Worm (Caenorhabditis elegans) whole organism, L3 larva: Measurements from ENCODE around the gene T01E8.8.

Experiments
- R02D3.7 ChIP-seq: fragments of 150-350 bp; optimal IDR thresholded peaks from 2 replicates; lab custom pipeline; 2014; ENCODE audit warnings: missing biosample characterization, missing genetic modification characterization
- ZK546.5 ChIP-seq: sonication (generic microtip); optimal IDR thresholded peaks from 2 replicates; lab custom pipeline; 2017; ENCODE audit warnings: missing biosample characterization, missing genetic modification characterization
- ama-1 ChIP-seq: fragments of 150-350 bp; optimal IDR thresholded peaks from 2 replicates; lab custom pipeline; 2018
- ceh-16 ChIP-seq: sonication (generic microtip); optimal IDR thresholded peaks from 2 replicates; lab custom pipeline; 2017; ENCODE audit warnings: missing biosample characterization, missing genetic modification characterization
- ceh-28 ChIP-seq: fragments of 150-350 bp; optimal IDR thresholded peaks from 2 replicates; lab custom pipeline; 2014; ENCODE audit warnings: missing biosample characterization, missing genetic modification reagents, missing genetic modification characterization
- daf-12 ChIP-seq: fragments of 150-350 bp; optimal IDR thresholded peaks from 2 replicates; lab custom pipeline; 2014; ENCODE audit warnings: missing biosample characterization, missing genetic modification reagents, missing genetic modification characterization
- egl-5 ChIP-seq: fragments of 150-350 bp; optimal IDR thresholded peaks from 2 replicates; lab custom pipeline; 2017; ENCODE audit warnings: missing biosample characterization, missing genetic modification reagents, missing genetic modification characterization, inconsistent platforms
- elt-2 ChIP-seq: sonication (generic microtip); optimal IDR thresholded peaks from 2 replicates; lab custom pipeline; 2016; ENCODE audit warnings: missing genetic modification reagents, mild to moderate bottlenecking, missing genetic modification characterization, missing compliant biosample characterization
- elt-3 ChIP-seq, 3 experiments: fragments of 150-350 bp in 1 of 3; sonication (generic microtip) in 2 of 3; optimal IDR thresholded peaks; 2 replicates in 2 of 3; 4 replicates in 1 of 3; lab custom pipeline; 2014 to 2017; ENCODE audit warnings: missing biosample characterization in 3 of 3, missing genetic modification characterization in 3 of 3
- fkh-10 ChIP-seq: sonication (generic microtip); optimal IDR thresholded peaks from 2 replicates; lab custom pipeline; 2017; ENCODE audit warnings: missing biosample characterization, missing genetic modification reagents, missing genetic modification characterization
- fkh-2 ChIP-seq: fragments of 150-350 bp; optimal IDR thresholded peaks from 2 replicates; lab custom pipeline; 2014; ENCODE audit warnings: missing biosample characterization, missing genetic modification reagents, missing genetic modification characterization
- hmg-11 ChIP-seq: sonication (generic microtip); optimal IDR thresholded peaks from 2 replicates; lab custom pipeline; 2016; ENCODE audit warnings: missing genetic modification characterization, missing compliant biosample characterization
- lin-15B ChIP-seq: fragments of 150-350 bp; optimal IDR thresholded peaks from 2 replicates; lab custom pipeline; 2014; ENCODE audit warnings: missing biosample characterization, missing genetic modification characterization
- mml-1 ChIP-seq: fragments of 150-350 bp; sonication (generic microtip); optimal IDR thresholded peaks from 3 replicates; lab custom pipeline; 2014; ENCODE audit warnings: missing biosample characterization, missing genetic modification characterization
- nhr-11 ChIP-seq: fragments of 150-350 bp; optimal IDR thresholded peaks from 2 replicates; lab custom pipeline; 2014; ENCODE audit warnings: missing biosample characterization, missing genetic modification characterization
- nhr-12 ChIP-seq: fragments of 150-350 bp; optimal IDR thresholded peaks from 2 replicates; lab custom pipeline; 2014; ENCODE audit warnings: missing biosample characterization, missing genetic modification characterization
- nhr-23 ChIP-seq: fragments of 150-350 bp; optimal IDR thresholded peaks from 2 replicates; lab custom pipeline; 2014; ENCODE audit warnings: missing biosample characterization, missing genetic modification reagents, missing genetic modification characterization
- nhr-25 ChIP-seq: sonication (generic microtip); optimal IDR thresholded peaks from 2 replicates; lab custom pipeline; 2017; ENCODE audit warnings: missing biosample characterization, missing genetic modification characterization
- nhr-43 ChIP-seq: sonication (generic microtip); optimal IDR thresholded peaks from 2 replicates; lab custom pipeline; 2016; ENCODE audit warnings: mild to moderate bottlenecking, missing genetic modification characterization, missing compliant biosample characterization; ENCODE audit not compliant: poor library complexity, severe bottlenecking
- nhr-67 ChIP-seq: fragments of 150-350 bp; optimal IDR thresholded peaks from 2 replicates; lab custom pipeline; 2014; ENCODE audit warnings: missing biosample characterization, missing genetic modification characterization
- pha-4 ChIP-seq: fragments of 150-350 bp; optimal IDR thresholded peaks from 2 replicates; lab custom pipeline; 2014; ENCODE audit warnings: missing biosample characterization, missing genetic modification reagents, missing genetic modification characterization
- pqm-1 ChIP-seq: fragments of 150-350 bp; optimal IDR thresholded peaks from 2 replicates; lab custom pipeline; 2017; ENCODE audit warnings: missing biosample characterization, missing genetic modification characterization, inconsistent platforms
- sea-2 ChIP-seq: fragments of 150-350 bp; sonication (generic microtip); optimal IDR thresholded peaks from 4 replicates; lab custom pipeline; 2014; ENCODE audit warnings: missing biosample characterization, missing genetic modification reagents, missing genetic modification characterization
- skn-1 ChIP-seq: fragments of 150-350 bp; optimal IDR thresholded peaks from 2 replicates; lab custom pipeline; 2014; ENCODE audit warnings: missing biosample characterization, missing genetic modification characterization
- snpc-4 ChIP-seq: fragments of 150-350 bp; optimal IDR thresholded peaks from 2 replicates; lab custom pipeline; 2014; ENCODE audit warnings: missing biosample characterization, missing genetic modification characterization
- tbx-2 ChIP-seq: sonication (generic microtip); optimal IDR thresholded peaks from 2 replicates; lab custom pipeline; 2016; ENCODE audit warnings: mild to moderate bottlenecking, missing genetic modification characterization, missing compliant biosample characterization
- unc-62 ChIP-seq: fragments of 150-350 bp; sonication (generic microtip); optimal IDR thresholded peaks from 4 replicates; lab custom pipeline; 2014; ENCODE audit warnings: missing biosample characterization, missing genetic modification reagents, missing genetic modification characterization
- zag-1 ChIP-seq: fragments of 150-350 bp; optimal IDR thresholded peaks from 2 replicates; lab custom pipeline; 2014; ENCODE audit warnings: missing biosample characterization, missing genetic modification characterization
- ztf-11 ChIP-seq: fragments of 150-350 bp; optimal IDR thresholded peaks from 2 replicates; lab custom pipeline; 2014; ENCODE audit warnings: missing biosample characterization, missing genetic modification characterization

The T01E8.8 gene

DNA sequence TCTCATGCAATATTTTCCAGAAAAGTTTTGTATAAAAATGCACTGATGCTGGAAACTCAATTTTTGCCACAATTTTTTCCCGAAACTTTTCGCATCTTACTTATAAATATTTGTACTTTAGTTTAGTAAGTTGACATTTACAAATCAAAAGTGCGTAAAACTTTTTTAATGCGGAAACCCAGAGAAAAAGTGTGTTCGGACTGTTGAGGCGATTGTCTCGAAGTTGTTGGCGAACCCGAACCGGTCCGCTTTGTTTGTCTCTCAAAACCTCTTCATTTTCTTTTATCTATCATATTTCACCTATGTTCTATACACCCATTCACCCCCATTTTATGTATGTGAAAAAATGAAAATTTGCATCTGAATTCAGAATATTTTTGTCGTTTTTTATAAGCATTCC lies 10.4 kb upstream of the T01E8.8 start:
- TF ChIP-seq fkh-2 (tag; lab: Kevin White, UChicago) (no peak), zag-1 (tag; lab: Kevin White, UChicago) (no peak), nhr-23 (tag; lab: Kevin White, UChicago) (peak; percentile 43), nhr-25 (peak; percentile 64), unc-62 (no peak), pha-4 (peak; percentile 62), elt-3 (tag; optimal IDR thresholded peaks at IDR 0.05; lab: Kevin White, UChicago) (no peak), nhr-43 (tag; lab: Kevin White, UChicago) (peak; percentile 3), lin-15B (tag; lab: Kevin White, UChicago) (no peak)

DNA sequence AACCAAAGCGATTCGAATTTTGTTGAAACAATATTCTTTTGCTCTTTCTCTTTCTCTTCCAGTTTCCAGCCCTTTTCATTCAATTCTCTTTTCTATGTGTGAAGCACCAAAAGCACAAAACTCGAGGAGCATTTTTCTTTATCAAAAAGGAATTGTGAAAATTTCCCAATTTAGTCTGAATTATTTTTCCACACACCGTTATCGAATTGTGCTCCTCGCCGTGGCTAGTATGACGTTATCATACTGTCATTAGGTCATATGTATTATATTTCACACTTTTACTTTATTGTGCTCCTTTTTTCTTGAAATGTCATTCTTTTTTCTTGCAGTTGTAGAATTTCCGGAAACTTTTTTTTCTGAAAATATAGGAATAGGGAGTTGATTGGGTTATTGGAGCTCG lies 9.4 kb upstream of the T01E8.8 start:
- TF ChIP-seq ama-1 (no peak), pha-4 (peak; percentile 35), pqm-1 (peak; percentile 76), nhr-43 (tag; lab: Kevin White, UChicago) (no peak), daf-12 (tag; lab: Kevin White, UChicago) (no peak), elt-2 (tag; lab: Kevin White, UChicago) (peak; percentile 83)

DNA sequence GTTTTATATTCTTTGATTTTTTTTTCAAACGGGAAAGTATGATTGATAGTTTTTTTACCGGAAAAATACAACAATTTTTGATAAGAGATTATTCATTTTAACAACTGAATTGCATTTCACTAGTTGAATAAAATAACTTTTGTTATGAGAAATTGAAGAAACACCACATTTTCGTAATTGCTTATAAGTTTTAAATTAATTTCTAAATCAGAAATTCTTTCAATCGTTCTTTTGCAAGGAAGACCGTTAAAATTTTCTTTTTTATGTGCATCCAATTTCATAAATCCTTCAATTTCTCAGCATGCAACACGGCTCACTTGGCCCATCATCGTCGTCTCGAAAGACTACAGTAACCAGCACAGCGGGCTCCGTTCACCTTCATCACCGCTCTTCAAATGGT lies 8.5 kb upstream of the T01E8.8 start, which contains the start of gene plc-3:
TSS of gene plc-3 (plus strand) at position 301 of the 400 bp plus-strand sequence.
- no peak for TF ChIP-seq egl-5 (tag; lab: Kevin White, UChicago)
- TF ChIP-seq ZK546.5 (tag; lab: Kevin White, UChicago), result no peak

DNA sequence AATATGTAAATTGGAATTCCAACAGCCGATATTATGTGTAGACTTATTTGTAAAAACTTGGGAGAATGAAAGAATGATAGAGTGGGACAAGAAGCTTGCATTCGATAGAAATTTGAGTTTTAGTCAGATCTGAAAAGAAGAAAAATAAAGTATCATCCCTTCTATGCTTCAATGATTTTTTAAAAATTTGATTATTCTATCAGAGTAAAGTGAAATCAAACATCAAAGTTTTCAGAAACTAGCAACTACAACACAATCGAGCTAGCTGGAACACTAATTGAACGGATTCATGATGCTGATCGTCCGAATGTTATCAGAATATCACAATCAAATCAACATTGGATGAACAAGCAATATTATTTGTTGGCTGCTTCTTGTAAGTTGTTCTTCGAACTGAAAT lies 4.0 kb upstream of the T01E8.8 start, which contains the start of gene srh-135:
TSS of gene srh-135 (minus strand) at position 101 of the 400 bp plus-strand sequence.
- TF ChIP-seq nhr-67 (tag; lab: Kevin White, UChicago) (no peak), ztf-11 (no peak), sea-2 (no peak), elt-2 (tag; lab: Kevin White, UChicago) (no peak), hmg-11 (tag; lab: Kevin White, UChicago) (no peak), nhr-25 (no peak), snpc-4 (tag; lab: Kevin White, UChicago) (no peak)
- TF ChIP-seq, all 47 proteins: peak for 0

DNA sequence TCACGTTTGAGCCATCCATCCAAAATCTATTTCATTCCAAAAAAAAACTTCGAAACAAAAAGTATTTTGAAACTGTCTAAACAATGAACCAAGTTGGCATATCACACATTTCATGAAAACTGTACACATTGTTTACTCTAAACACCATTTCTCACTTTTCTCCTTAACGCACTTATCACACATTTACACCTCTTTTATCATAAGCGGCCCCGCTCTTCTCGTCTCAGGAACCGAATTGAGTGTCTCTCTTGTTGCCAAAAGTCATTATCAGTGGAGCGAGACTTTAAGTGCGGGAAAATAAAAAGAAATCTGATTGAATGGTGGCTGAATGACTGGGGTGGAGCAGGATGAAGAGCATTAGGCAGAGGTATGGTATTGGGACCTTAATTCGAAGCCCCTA lies 802 bp downstream of the T01E8.8 start:
- no peak for TF ChIP-seq skn-1 (tag; lab: Kevin White, UChicago)
- TF ChIP-seq pha-4, result peak; percentile 15
- TF ChIP-seq elt-3 (tag; optimal IDR thresholded peaks at IDR 0.05; lab: Kevin White, UChicago), result no peak
- TF ChIP-seq elt-2 (tag; lab: Kevin White, UChicago), result peak; percentile 60

DNA sequence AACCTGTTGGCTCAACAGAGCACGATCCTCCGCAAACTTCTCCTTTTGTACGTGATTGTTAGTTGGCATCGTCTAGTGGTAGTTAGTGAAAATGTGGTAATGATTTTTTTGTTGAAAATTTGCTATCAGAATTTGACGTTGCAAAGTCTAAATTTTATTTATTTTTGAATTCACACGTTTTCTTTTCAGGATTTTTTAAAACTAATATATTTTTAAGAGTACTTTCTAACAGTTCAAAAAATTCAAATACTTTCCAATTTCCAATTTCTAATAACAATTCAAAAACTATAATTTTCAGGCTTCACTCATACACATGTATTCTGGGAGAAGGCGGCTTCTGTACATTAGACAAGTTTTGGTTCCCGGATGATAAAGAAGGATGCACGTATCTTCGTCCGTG lies 3.3 kb downstream of the T01E8.8 start, which contains the start of gene ubxn-5:
TSS of gene ubxn-5 (minus strand) at position 101 of the 400 bp plus-strand sequence.
- TF ChIP-seq tbx-2 (tag; lab: Kevin White, UChicago) (no peak), R02D3.7 (tag; lab: Kevin White, UChicago) (no peak), ama-1 (no peak), nhr-11 (tag; lab: Kevin White, UChicago) (no peak), mml-1 (no peak), ceh-28 (tag; lab: Kevin White, UChicago) (no peak)

DNA sequence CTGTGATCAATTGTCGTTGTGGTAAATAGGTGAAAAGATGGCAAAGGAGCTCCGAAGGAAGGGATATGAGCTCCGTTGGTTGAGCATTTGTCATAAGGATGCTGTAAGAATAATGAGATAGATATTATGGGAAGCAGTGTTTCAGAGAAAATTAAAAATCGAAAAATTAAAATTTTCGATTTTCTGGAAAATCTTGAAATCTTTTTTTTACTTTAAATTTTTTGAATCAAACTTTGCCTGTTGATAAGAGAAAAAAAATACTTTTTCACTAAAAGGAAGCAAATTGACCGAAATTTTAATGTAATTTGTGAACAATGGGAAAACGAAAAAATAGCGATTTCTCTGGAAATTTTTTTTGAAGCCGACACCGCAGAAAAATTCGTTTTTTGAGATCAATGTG lies 8.5 kb downstream of the T01E8.8 start, which contains the start of gene mec-15:
TSS of gene mec-15 (minus strand) at position 101 of the 400 bp plus-strand sequence.
- TF ChIP-seq R02D3.7 (tag; lab: Kevin White, UChicago), result no peak

DNA sequence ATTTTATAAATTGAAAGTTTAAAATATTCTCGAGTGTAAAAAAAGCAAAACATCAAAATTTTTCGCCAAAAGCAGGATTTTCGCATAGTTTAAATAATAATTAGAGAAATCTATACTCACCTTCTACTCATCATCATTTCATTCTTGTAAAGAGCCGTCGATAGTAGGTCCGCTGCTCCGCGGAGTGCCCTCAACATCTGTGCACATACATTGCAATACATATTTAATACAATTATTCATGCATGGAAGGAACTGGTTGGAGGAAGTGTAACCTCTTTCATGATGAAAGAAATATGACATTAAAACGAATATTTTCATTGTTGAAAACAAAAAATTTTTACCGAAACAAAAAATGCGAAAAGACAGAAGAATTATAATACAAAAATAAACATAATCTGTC lies 11.2 kb downstream of the T01E8.8 start, which contains the start of gene mrps-14:
TSS of gene mrps-14 (minus strand) at position 197 of the 400 bp plus-strand sequence.
- TF ChIP-seq ztf-11, result no peak
- no peak for TF ChIP-seq snpc-4 (tag; lab: Kevin White, UChicago)
- TF ChIP-seq fkh-10 (GFP tag; lab: Kevin White, UChicago), result no peak
- TF ChIP-seq ceh-16 (tag; lab: Kevin White, UChicago), result no peak
- no peak for TF ChIP-seq nhr-12 (tag; lab: Kevin White, UChicago)
